Worm (Caenorhabditis elegans) whole organism, midembryonic: ENCODE results near the gene F13C5.1.

Experiments
- T22C8.4 ChIP-seq: fragments of 200-800 bp; sonication (Bioruptor generic); IDR thresholded peaks from 2 replicates; pipeline ENCODE4 v1.3.6; 2022; ENCODE audit warnings: missing genetic modification characterization, missing compliant biosample characterization
- cog-1 ChIP-seq: sonication (generic microtip); optimal IDR thresholded peaks from 2 replicates; lab custom pipeline; 2016; ENCODE audit warnings: missing genetic modification characterization, missing compliant biosample characterization
- flt-1 ChIP-seq: fragments of 200-800 bp; sonication (Bioruptor generic); IDR thresholded peaks from 2 replicates; pipeline ENCODE4 v1.3.6; 2022; ENCODE audit warnings: missing genetic modification characterization, missing compliant biosample characterization
- klf-2 ChIP-seq: fragments of 200-800 bp; sonication (Bioruptor generic); conservative IDR thresholded peaks from 2 replicates; pipeline ENCODE4 v1.3.6; 2022; ENCODE audit warnings: missing genetic modification reagents, missing genetic modification characterization, missing compliant biosample characterization
- med-1 ChIP-seq: sonication (generic microtip); optimal IDR thresholded peaks from 2 replicates; lab custom pipeline; 2017; ENCODE audit warnings: missing genetic modification characterization, mild to moderate bottlenecking, missing compliant biosample characterization, antibody characterized with exemption, missing genetic modification reagents; ENCODE audit not compliant: insufficient read depth
- ref-1 ChIP-seq: fragments of 200-800 bp; sonication (Bioruptor generic); conservative IDR thresholded peaks from 2 replicates; pipeline ENCODE4 v1.3.6; 2022; ENCODE audit warnings: missing genetic modification reagents, missing genetic modification characterization, missing compliant biosample characterization
- tab-1 ChIP-seq: fragments of 200-800 bp; sonication (Bioruptor generic); IDR thresholded peaks from 2 replicates; pipeline ENCODE4 v1.3.6; 2022; ENCODE audit warnings: missing genetic modification characterization, missing compliant biosample characterization
- ztf-23 ChIP-seq: fragments of 200-800 bp; sonication (Bioruptor generic); IDR thresholded peaks from 2 replicates; pipeline ENCODE4 v1.3.6; 2022; ENCODE audit warnings: missing genetic modification reagents, missing genetic modification characterization, missing compliant biosample characterization
- ztf-29 ChIP-seq: fragments of 200-800 bp; sonication (Bioruptor generic); IDR thresholded peaks from 2 replicates; pipeline ENCODE4 v1.3.6; 2022; ENCODE audit warnings: missing genetic modification reagents, missing genetic modification characterization, missing compliant biosample characterization

Gene F13C5.1

DNA sequence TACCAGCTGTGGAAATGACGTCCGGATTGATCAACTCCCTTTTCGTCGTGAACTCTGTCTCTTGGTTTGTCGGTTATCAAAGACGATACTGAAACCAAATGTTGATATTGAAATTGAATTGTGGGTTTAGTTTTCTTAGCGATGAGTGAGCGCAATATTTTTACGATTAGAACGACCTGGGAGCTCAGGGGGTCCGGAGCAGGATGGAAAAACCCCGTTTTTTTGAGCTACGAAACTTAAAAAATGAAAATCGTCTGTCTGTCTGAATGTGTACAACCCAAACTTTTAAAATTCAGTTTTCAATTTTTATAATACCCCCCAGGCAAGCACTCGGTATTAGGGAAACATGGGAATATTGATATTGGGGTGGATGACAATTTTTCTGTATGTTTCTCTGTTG is 40.9 kb downstream of the F13C5.1 start:
- TF ChIP-seq ztf-23 (GFP tag; lab: Robert Waterston, UW) (no peak), med-1 (no peak), cog-1 (tag; lab: Kevin White, UChicago) (no peak), ref-1 (GFP tag; lab: Robert Waterston, UW) (no peak), flt-1 (GFP tag; lab: Robert Waterston, UW) (no peak), klf-2 (GFP tag; lab: Robert Waterston, UW) (no peak), ztf-29 (GFP tag; lab: Robert Waterston, UW) (no peak), T22C8.4 (GFP tag; lab: Robert Waterston, UW) (no peak), tab-1 (GFP tag; lab: Robert Waterston, UW) (no peak)

DNA sequence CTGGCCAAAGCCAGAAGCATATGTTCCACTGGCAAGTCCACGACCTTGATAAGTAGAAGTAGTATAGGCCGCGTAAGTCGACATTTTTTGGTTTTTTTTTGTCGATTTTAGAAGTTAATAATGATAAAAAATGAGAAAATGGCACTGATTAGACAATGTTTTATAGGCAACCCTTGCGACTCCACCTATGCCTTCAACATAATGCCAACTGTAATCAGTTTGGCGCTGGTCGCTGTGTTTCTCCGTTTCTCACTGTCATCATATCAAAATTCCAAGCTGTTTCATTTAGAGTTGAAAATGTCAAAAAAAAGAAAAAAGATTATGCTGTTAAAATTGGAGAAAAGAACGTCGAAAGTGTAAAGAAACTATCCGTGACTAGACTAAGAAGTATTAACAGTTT is 43.6 kb downstream of the F13C5.1 start:
- no peak for TF ChIP-seq ztf-23 (GFP tag; lab: Robert Waterston, UW)
- TF ChIP-seq klf-2 (GFP tag; lab: Robert Waterston, UW): no peak
- no peak for TF ChIP-seq ref-1 (GFP tag; lab: Robert Waterston, UW)
- TF ChIP-seq tab-1 (GFP tag; lab: Robert Waterston, UW): no peak
- TF ChIP-seq flt-1 (GFP tag; lab: Robert Waterston, UW): no peak

DNA sequence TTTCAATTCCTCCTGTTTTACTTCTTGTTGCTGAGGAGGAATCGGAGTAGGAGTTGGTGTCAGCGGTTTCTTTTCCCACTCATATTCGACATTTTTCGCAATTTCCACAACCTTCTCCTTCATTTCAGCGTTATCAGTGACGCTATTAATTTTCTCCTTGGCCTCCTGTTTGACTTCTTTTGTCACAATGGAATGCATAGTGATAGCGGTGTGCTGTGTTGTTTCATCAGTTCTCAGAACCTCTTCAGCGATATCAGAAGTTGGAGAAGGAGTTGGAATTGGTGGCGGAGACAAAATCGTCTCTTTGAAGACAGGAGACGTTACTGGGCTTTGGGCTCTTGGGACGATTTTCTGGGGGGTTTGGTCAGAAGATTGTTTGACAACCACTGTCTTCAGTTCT is 44.5 kb downstream of the F13C5.1 start:
- TF ChIP-seq ztf-23 (GFP tag; lab: Robert Waterston, UW) (no peak), med-1 (no peak), ztf-29 (GFP tag; lab: Robert Waterston, UW) (no peak), T22C8.4 (GFP tag; lab: Robert Waterston, UW) (no peak), tab-1 (GFP tag; lab: Robert Waterston, UW) (no peak), flt-1 (GFP tag; lab: Robert Waterston, UW) (no peak), ref-1 (GFP tag; lab: Robert Waterston, UW) (no peak), klf-2 (GFP tag; lab: Robert Waterston, UW) (no peak), cog-1 (tag; lab: Kevin White, UChicago) (no peak)

DNA sequence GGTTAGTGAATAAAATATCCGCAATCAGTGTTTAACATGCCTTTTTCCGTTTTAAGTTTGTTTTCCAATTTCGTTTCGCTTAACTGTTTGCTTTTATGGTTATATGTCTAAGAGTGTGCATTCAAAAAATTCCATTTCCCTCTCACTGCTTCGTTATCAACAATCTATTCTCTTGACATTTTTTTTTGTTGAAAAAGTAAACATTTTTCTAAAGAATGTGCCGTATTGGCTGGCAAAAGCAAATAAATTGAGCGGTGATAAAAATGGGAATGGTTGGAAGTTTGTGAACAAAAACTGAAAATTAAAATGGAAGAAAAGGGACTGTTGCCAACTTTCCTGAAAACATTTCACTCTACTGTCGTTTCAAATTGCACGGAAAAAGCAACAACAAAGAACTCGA is 49.7 kb downstream of the F13C5.1 start:
- TF ChIP-seq ztf-23 (GFP tag; lab: Robert Waterston, UW) (no peak), T22C8.4 (GFP tag; lab: Robert Waterston, UW) (no peak), ztf-29 (GFP tag; lab: Robert Waterston, UW) (no peak), ref-1 (GFP tag; lab: Robert Waterston, UW) (no peak), med-1 (no peak), tab-1 (GFP tag; lab: Robert Waterston, UW) (no peak), cog-1 (tag; lab: Kevin White, UChicago) (no peak), klf-2 (GFP tag; lab: Robert Waterston, UW) (no peak)
